Fruit fly (Drosophila melanogaster) whole organism, embryonic: Measurements from ENCODE around the gene CG15382.

ENCODE experiments used
- CG10959 ChIP-seq: fragments of 200-800 bp; sonication (Bioruptor generic); IDR thresholded peaks from 2 replicates; pipeline ENCODE4 v1.3.6; 2022; ENCODE audit warnings: missing biosample characterization, missing genetic modification characterization
- CG11398 ChIP-seq: fragments of 200-800 bp; sonication (Bioruptor generic); optimal IDR thresholded peaks from 2 replicates; lab custom pipeline; 2016; ENCODE audit warnings: missing biosample characterization, missing genetic modification characterization
- CG11695 ChIP-seq: fragments of 200-800 bp; sonication (Bioruptor generic); IDR thresholded peaks from 3 replicates; pipeline ENCODE4 v1.3.6; 2022; ENCODE audit warnings: missing biosample characterization, missing genetic modification characterization
- CG14667 ChIP-seq: fragments of 200-800 bp; sonication (Bioruptor generic); IDR thresholded peaks from 2 replicates; pipeline ENCODE4 v1.3.6; 2022; ENCODE audit warnings: missing biosample characterization, missing genetic modification characterization
- CG16779 ChIP-seq: fragments of 200-800 bp; sonication (Bioruptor generic); IDR thresholded peaks from 2 replicates; pipeline ENCODE4 v1.3.6; 2022; ENCODE audit warnings: missing biosample characterization, missing genetic modification characterization
- CG17612 ChIP-seq: fragments of 200-800 bp; sonication (Bioruptor generic); IDR thresholded peaks from 2 replicates; pipeline ENCODE4 v1.3.6; 2022; ENCODE audit warnings: missing biosample characterization, missing genetic modification characterization
- CG30020 ChIP-seq: fragments of 200-800 bp; optimal IDR thresholded peaks from 2 replicates; lab custom pipeline; 2019; ENCODE audit warnings: missing biosample characterization, mild to moderate bottlenecking, missing genetic modification characterization, moderate library complexity
- CG33213 ChIP-seq: fragments of 200-800 bp; sonication (Bioruptor generic); optimal IDR thresholded peaks from 3 replicates; lab custom pipeline; 2016; ENCODE audit warnings: missing biosample characterization, missing genetic modification characterization
- CG3407 ChIP-seq: fragments of 200-800 bp; sonication (Bioruptor generic); optimal IDR thresholded peaks from 2 replicates; lab custom pipeline; 2018; ENCODE audit warnings: missing biosample characterization, mild to moderate bottlenecking, missing genetic modification characterization
- CG6765 ChIP-seq: fragments of 200-800 bp; sonication (Bioruptor generic); optimal IDR thresholded peaks from 3 replicates; lab custom pipeline; 2017; ENCODE audit warnings: missing biosample characterization, mild to moderate bottlenecking, missing genetic modification characterization
- CG8089 ChIP-seq: fragments of 200-800 bp; sonication (Bioruptor generic); optimal IDR thresholded peaks from 3 replicates; lab custom pipeline; 2016; ENCODE audit warnings: missing biosample characterization, missing genetic modification characterization
- CG9437 ChIP-seq: fragments of 200-800 bp; sonication (Bioruptor generic); optimal IDR thresholded peaks from 2 replicates; lab custom pipeline; 2018; ENCODE audit warnings: missing biosample characterization, mild to moderate bottlenecking, missing genetic modification characterization
- CG9932 ChIP-seq: fragments of 200-800 bp; sonication (Bioruptor generic); IDR thresholded peaks from 2 replicates; pipeline ENCODE4 v1.3.6; 2022; ENCODE audit warnings: missing biosample characterization, missing genetic modification characterization
- Dip3 ChIP-seq: fragments of 200-800 bp; sonication (Bioruptor generic); optimal IDR thresholded peaks from 3 replicates; lab custom pipeline; 2016; ENCODE audit warnings: missing biosample characterization, missing genetic modification characterization
- ERR ChIP-seq: fragments of 200-800 bp; sonication (Bioruptor generic); optimal IDR thresholded peaks from 2 replicates; lab custom pipeline; 2016; ENCODE audit warnings: missing biosample characterization, missing genetic modification characterization
- GATAe ChIP-seq: fragments of 200-800 bp; sonication (Bioruptor generic); conservative IDR thresholded peaks from 2 replicates; pipeline ENCODE4 v1.3.6; 2022; ENCODE audit warnings: missing biosample characterization, missing genetic modification characterization
- Hand ChIP-seq: fragments of 200-800 bp; sonication (Bioruptor generic); optimal IDR thresholded peaks from 2 replicates; lab custom pipeline; 2017; ENCODE audit warnings: mild to moderate bottlenecking, missing biosample characterization, missing genetic modification reagents, missing genetic modification characterization
- HmgZ ChIP-seq: fragments of 200-800 bp; sonication (Bioruptor generic); optimal IDR thresholded peaks from 2 replicates; lab custom pipeline; 2018; ENCODE audit warnings: missing biosample characterization, mild to moderate bottlenecking, missing genetic modification characterization
- Hr39 ChIP-seq: fragments of >200 bp; optimal IDR thresholded peaks from 2 replicates; lab custom pipeline; 2017
- Lhr ChIP-seq: fragments of 200-800 bp; sonication (Bioruptor generic); optimal IDR thresholded peaks from 3 replicates; lab custom pipeline; 2017; ENCODE audit warnings: mild to moderate bottlenecking, missing biosample characterization, missing genetic modification reagents, missing genetic modification characterization
- Med ChIP-seq: fragments of 200-800 bp; sonication (Bioruptor generic); peaks from one replicate; lab custom pipeline; 2016; ENCODE audit warnings: missing biosample characterization, missing genetic modification characterization, mild to moderate bottlenecking, inconsistent platforms, moderate library complexity
- Meics ChIP-seq: fragments of 200-800 bp; sonication (Bioruptor generic); optimal IDR thresholded peaks from 2 replicates; lab custom pipeline; 2017; ENCODE audit warnings: missing biosample characterization, mild to moderate bottlenecking, missing genetic modification characterization
- NC2α ChIP-seq: fragments of 200-800 bp; sonication (Bioruptor generic); optimal IDR thresholded peaks from 2 replicates; lab custom pipeline; 2016; ENCODE audit warnings: missing biosample characterization, missing genetic modification characterization
- Neu2 ChIP-seq: fragments of 200-800 bp; sonication (Bioruptor generic); optimal IDR thresholded peaks from 3 replicates; lab custom pipeline; 2016; ENCODE audit warnings: missing biosample characterization, missing genetic modification characterization, borderline replicate concordance
- Stat92E ChIP-seq, 3 experiments: fragments of >200 bp in 2 of 3; fragments of 200-800 bp in 1 of 3; sonication (Bioruptor generic) in 1 of 3; optimal IDR thresholded peaks; 2 replicates each; lab custom pipeline; 2017 to 2019; ENCODE audit warnings: missing biosample characterization in 3 of 3, missing genetic modification characterization in 3 of 3, mild to moderate bottlenecking in 1 of 3, moderate library complexity in 1 of 3
- Xbp1 ChIP-seq: fragments of 200-800 bp; sonication (Bioruptor generic); optimal IDR thresholded peaks from 3 replicates; lab custom pipeline; 2016; ENCODE audit warnings: missing biosample characterization, mild to moderate bottlenecking, missing genetic modification characterization
- ase ChIP-seq: fragments of 200-800 bp; sonication (Bioruptor generic); IDR thresholded peaks from 3 replicates; pipeline ENCODE4 v1.3.6; 2022; ENCODE audit warnings: missing biosample characterization, missing genetic modification characterization
- bcd ChIP-seq: fragments of 200-800 bp; sonication (Bioruptor generic); optimal IDR thresholded peaks from 2 replicates; lab custom pipeline; 2017; ENCODE audit warnings: missing biosample characterization, mild to moderate bottlenecking, missing genetic modification characterization
- btn ChIP-seq: fragments of 200-800 bp; sonication (Bioruptor generic); optimal IDR thresholded peaks from 2 replicates; lab custom pipeline; 2016; ENCODE audit warnings: missing biosample characterization, missing genetic modification characterization
- da ChIP-seq: fragments of 200-800 bp; sonication (Bioruptor generic); optimal IDR thresholded peaks from 2 replicates; lab custom pipeline; 2016; ENCODE audit warnings: missing biosample characterization, missing genetic modification characterization
- dm ChIP-seq: fragments of 200-800 bp; sonication (Bioruptor generic); optimal IDR thresholded peaks from 3 replicates; lab custom pipeline; 2016; ENCODE audit warnings: missing biosample characterization, missing genetic modification characterization
- dpn ChIP-seq, 2 experiments: fragments of 200-800 bp; sonication (Bioruptor generic); optimal IDR thresholded peaks; 3 replicates each; lab custom pipeline; 2016; ENCODE audit warnings: missing biosample characterization in 2 of 2, missing genetic modification characterization in 2 of 2
- ems ChIP-seq: fragments of 200-800 bp; sonication (Bioruptor generic); optimal IDR thresholded peaks from 3 replicates; lab custom pipeline; 2016; ENCODE audit warnings: missing biosample characterization, missing genetic modification characterization
- fd3F ChIP-seq: fragments of 200-800 bp; sonication (Bioruptor generic); optimal IDR thresholded peaks from 2 replicates; lab custom pipeline; 2018; ENCODE audit warnings: missing biosample characterization, mild to moderate bottlenecking, missing genetic modification characterization, moderate library complexity
- fru ChIP-seq: fragments of >200 bp; optimal IDR thresholded peaks from 2 replicates; lab custom pipeline; 2017
- gcm2 ChIP-seq: fragments of 200-800 bp; sonication (Bioruptor generic); optimal IDR thresholded peaks from 2 replicates; lab custom pipeline; 2016; ENCODE audit warnings: missing biosample characterization, missing genetic modification characterization
- jigr1 ChIP-seq: fragments of 200-800 bp; sonication (Bioruptor generic); IDR thresholded peaks from 3 replicates; pipeline ENCODE4 v1.3.6; 2022; ENCODE audit warnings: missing biosample characterization, missing genetic modification characterization
- kni ChIP-seq: fragments of 200-800 bp; sonication (Bioruptor generic); optimal IDR thresholded peaks from 3 replicates; lab custom pipeline; 2017; ENCODE audit warnings: mild to moderate bottlenecking, missing biosample characterization, missing genetic modification reagents, missing genetic modification characterization
- luna ChIP-seq: fragments of 200-800 bp; sonication (Bioruptor generic); optimal IDR thresholded peaks from 2 replicates; lab custom pipeline; 2016; ENCODE audit warnings: missing biosample characterization, missing genetic modification characterization
- oc ChIP-seq: fragments of 200-800 bp; sonication (Bioruptor generic); optimal IDR thresholded peaks from 2 replicates; lab custom pipeline; 2018; ENCODE audit warnings: missing biosample characterization, mild to moderate bottlenecking, missing genetic modification characterization, moderate library complexity
- otp ChIP-seq: fragments of 200-800 bp; sonication (Bioruptor generic); IDR thresholded peaks from 3 replicates; pipeline ENCODE4, ENCODE4 v1.3.6; 2022; ENCODE audit warnings: missing biosample characterization, missing genetic modification characterization
- pfk ChIP-seq: fragments of 200-800 bp; sonication (Bioruptor generic); optimal IDR thresholded peaks from 2 replicates; lab custom pipeline; 2018; ENCODE audit warnings: missing biosample characterization, mild to moderate bottlenecking, missing genetic modification characterization, moderate library complexity
- pros ChIP-seq: fragments of 200-800 bp; sonication (Bioruptor generic); optimal IDR thresholded peaks from 3 replicates; lab custom pipeline; 2019; ENCODE audit warnings: missing biosample characterization, mild to moderate bottlenecking, missing genetic modification characterization, moderate library complexity
- salm ChIP-seq: fragments of 200-800 bp; sonication (Bioruptor generic); optimal IDR thresholded peaks from 2 replicates; lab custom pipeline; 2018; ENCODE audit warnings: missing biosample characterization, mild to moderate bottlenecking, missing genetic modification characterization
- scrt ChIP-seq: fragments of 200-800 bp; sonication (Bioruptor generic); optimal IDR thresholded peaks from 2 replicates; lab custom pipeline; 2018; ENCODE audit warnings: missing biosample characterization, mild to moderate bottlenecking, missing genetic modification characterization, moderate library complexity
- sisA ChIP-seq: fragments of 200-800 bp; sonication (Bioruptor generic); IDR thresholded peaks from 2 replicates; pipeline ENCODE4 v1.3.6; 2022; ENCODE audit warnings: missing biosample characterization, missing genetic modification characterization
- slp2 ChIP-seq: fragments of 200-800 bp; sonication (Bioruptor generic); optimal IDR thresholded peaks from 2 replicates; lab custom pipeline; 2016; ENCODE audit warnings: missing biosample characterization, missing genetic modification characterization
- sr ChIP-seq: fragments of 200-800 bp; sonication (Bioruptor generic); IDR thresholded peaks from 3 replicates; pipeline ENCODE4 v1.3.6; 2022; ENCODE audit warnings: missing biosample characterization, missing genetic modification characterization
- stc ChIP-seq: fragments of 200-800 bp; sonication (Bioruptor generic); IDR thresholded peaks from 2 replicates; pipeline ENCODE4 v1.3.6; 2022; ENCODE audit warnings: missing biosample characterization, missing genetic modification characterization
- stwl ChIP-seq: fragments of 200-800 bp; sonication (Bioruptor generic); optimal IDR thresholded peaks from 3 replicates; lab custom pipeline; 2018; ENCODE audit warnings: missing biosample characterization, mild to moderate bottlenecking, missing genetic modification characterization, moderate library complexity
- tup ChIP-seq: fragments of 200-800 bp; sonication (Bioruptor generic); optimal IDR thresholded peaks from 2 replicates; lab custom pipeline; 2016; ENCODE audit warnings: missing biosample characterization, mild to moderate bottlenecking, missing genetic modification characterization, moderate library complexity

Gene CG15382

DNA sequence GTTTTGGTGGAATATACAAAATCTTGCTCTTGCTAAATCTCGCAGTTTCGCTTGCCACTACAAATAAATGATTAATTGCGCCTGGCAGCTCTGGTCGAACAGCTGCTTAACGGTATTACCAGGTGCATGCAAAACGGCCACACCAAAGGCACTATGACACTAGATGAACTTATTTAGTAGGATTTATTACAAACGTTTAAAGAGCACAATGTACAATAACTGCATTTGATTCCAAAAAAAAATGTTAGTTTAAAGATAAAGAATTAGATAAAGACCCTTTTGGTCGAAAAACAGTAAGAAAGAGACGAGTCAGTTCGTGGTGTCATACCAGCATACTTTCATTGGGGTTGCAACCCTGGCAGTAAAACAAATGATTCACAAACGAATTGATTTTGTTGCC, 8.3 kb upstream of the CG15382 start, which contains the start of the genes CG11723 and Tbcd (continued):
- TF ChIP-seq CG33213 (GFP tag; lab: Kevin White, UChicago) (peak; percentile 84), ase (GFP tag; lab: Robert Waterston, UW) (peak; percentile 87), sr (GFP tag; lab: Robert Waterston, UW) (peak; percentile 66; the same call in 2 of the 3 replicates), Hr39 (no peak), otp (GFP tag; lab: Robert Waterston, UW) (peak; percentile 89), CG11398 (GFP tag; lab: Kevin White, UChicago) (peak; percentile 75), da (peak; percentile 78), fd3F (GFP tag; lab: Kevin White, UChicago) (peak; percentile 86), salm (peak; percentile 80), Lhr (GFP tag; lab: Kevin White, UChicago) (peak; percentile 54), CG11695 (GFP tag; lab: Robert Waterston, UW) (peak; percentile 93), fru (lab: Kevin White, UChicago) (no peak), CG10959 (GFP tag; lab: Robert Waterston, UW) (peak; percentile 77), CG17612 (GFP tag; lab: Robert Waterston, UW) (peak; percentile 77), Meics (no peak), stwl (tag; lab: Kevin White, UChicago) (peak; percentile 98), Med (GFP tag; lab: Kevin White, UChicago) (peak; percentile 97), Stat92E (GFP tag; optimal IDR thresholded peaks at IDR 0.05; lab: Kevin White, UChicago) (peak in 1 of 3 experiments; percentile 56), dpn (GFP tag; optimal IDR thresholded peaks at IDR 0.05; lab: Kevin White, UChicago) (peak; percentile 88), HmgZ (tag; lab: Kevin White, UChicago) (peak; percentile 87), luna (GFP tag; lab: Kevin White, UChicago) (peak; percentile 57), scrt (GFP tag; lab: Kevin White, UChicago) (no peak), dm (GFP tag; lab: Kevin White, UChicago) (peak; percentile 72), oc (no peak), Xbp1 (GFP tag; lab: Kevin White, UChicago) (peak; percentile 86), GATAe (GFP tag; lab: Robert Waterston, UW) (no peak; the same call in 1 of the 2 replicates), stc (peak; percentile 95), bcd (peak; percentile 86), gcm2 (GFP tag; lab: Kevin White, UChicago) (peak; percentile 73), CG8089 (GFP tag; lab: Kevin White, UChicago) (peak; percentile 87), CG14667 (peak; percentile 93), pfk (GFP tag; lab: Kevin White, UChicago) (peak; percentile 63), slp2 (peak; percentile 77), CG30020 (tag; lab: Kevin White, UChicago) (peak; percentile 88), Neu2 (GFP tag; lab: Kevin White, UChicago) (peak; percentile 94), ems (GFP tag; lab: Kevin White, UChicago) (peak; percentile 80), CG6765 (GFP tag; lab: Kevin White, UChicago) (peak; percentile 56), Dip3 (GFP tag; lab: Kevin White, UChicago) (peak; percentile 83), CG16779 (GFP tag; lab: Robert Waterston, UW) (peak; percentile 70; the same call in 1 of the 2 replicates), ERR (GFP tag; lab: Kevin White, UChicago) (peak; percentile 71), jigr1 (GFP tag; lab: Robert Waterston, UW) (peak; percentile 78; the same call in 2 of the 3 replicates), CG3407 (GFP tag; lab: Kevin White, UChicago) (no peak), sisA (peak; percentile 90), kni (GFP tag; lab: Kevin White, UChicago) (no peak), pros (GFP tag; lab: Kevin White, UChicago) (no peak), tup (GFP tag; lab: Kevin White, UChicago) (peak; percentile 62), CG9932 (GFP tag; lab: Robert Waterston, UW) (peak; percentile 90), btn (GFP tag; lab: Kevin White, UChicago) (peak; percentile 49), Hand (GFP tag; lab: Kevin White, UChicago) (peak; percentile 44), NC2α (GFP tag; lab: Kevin White, UChicago) (peak; percentile 68), CG9437 (GFP tag; lab: Kevin White, UChicago) (peak; percentile 73)
